Worm (Caenorhabditis elegans): ENCODE measurements around the gene thn-6.
"Not testable (repeated sequence)": the region's sequence is repeated elsewhere in the genome, so short reads cannot be mapped to it uniquely, and the experiment has no call there.

ce11 chrIV:5218496-5218895 lies 10.2 kb upstream of the thn-6 start, which contains the start of gene nsph-4.2:
- TF ChIP-seq efl-3 (GFP tag; optimal IDR thresholded peaks at IDR 0.05); unc-62 (GFP tag; optimal IDR thresholded peaks at IDR 0.05); lsy-2 (tag; optimal IDR thresholded peaks at IDR 0.05); fos-1 (tag; optimal IDR thresholded peaks at IDR 0.05); nhr-237 (tag; optimal IDR thresholded peaks at IDR 0.05); jun-1 (tag; optimal IDR thresholded peaks at IDR 0.05); tbx-2 (tag; optimal IDR thresholded peaks at IDR 0.05); nhr-28 (tag; optimal IDR thresholded peaks at IDR 0.05); F16B12.6 (tag; optimal IDR thresholded peaks at IDR 0.05); snpc-4 (tag; optimal IDR thresholded peaks at IDR 0.05): not testable (repeated sequence)

Measured in whole organism, L1 larva.